Worm (Caenorhabditis elegans) whole organism, L1 larva: ENCODE measurements around the gene F01F1.14.

Source experiments
- C04F5.9 ChIP-seq: sonication (generic microtip); optimal IDR thresholded peaks from 2 replicates; lab custom pipeline; 2016; ENCODE audit warnings: missing genetic modification characterization, missing compliant biosample characterization
- C16A3.4 ChIP-seq: fragments of 150-350 bp; optimal IDR thresholded peaks from 2 replicates; lab custom pipeline; 2014; ENCODE audit warnings: missing biosample characterization, missing genetic modification characterization
- F16B12.6 ChIP-seq: fragments of 150-350 bp; optimal IDR thresholded peaks from 2 replicates; lab custom pipeline; 2014; ENCODE audit warnings: missing biosample characterization, missing genetic modification characterization
- alr-1 ChIP-seq: fragments of 200-800 bp; sonication (Bioruptor generic); optimal IDR thresholded peaks from 2 replicates; lab custom pipeline; 2018; ENCODE audit warnings: borderline replicate concordance, mild to moderate bottlenecking, missing genetic modification characterization, missing compliant biosample characterization
- aly-2 ChIP-seq: fragments of 150-350 bp; optimal IDR thresholded peaks from 2 replicates; lab custom pipeline; 2014; ENCODE audit warnings: missing biosample characterization, missing genetic modification characterization
- blmp-1 ChIP-seq: fragments of 150-350 bp; optimal IDR thresholded peaks from 2 replicates; lab custom pipeline; 2014; ENCODE audit warnings: missing biosample characterization, missing genetic modification characterization
- ceh-82 ChIP-seq, 3 experiments: fragments of 150-350 bp in 1 of 3; sonication (generic microtip) in 2 of 3; optimal IDR thresholded peaks; 2 replicates each; lab custom pipeline; 2014 to 2017; ENCODE audit warnings: missing biosample characterization in 3 of 3, missing genetic modification characterization in 3 of 3
- dpl-1 ChIP-seq, 3 experiments: fragments of 150-350 bp in 2 of 3; sonication (generic microtip) in 1 of 3; optimal IDR thresholded peaks; 2 replicates each; lab custom pipeline; 2014 to 2017; ENCODE audit warnings: missing biosample characterization in 3 of 3, missing genetic modification characterization in 3 of 3, missing genetic modification reagents in 3 of 3
- dsc-1 ChIP-seq: sonication (generic microtip); optimal IDR thresholded peaks from 2 replicates; lab custom pipeline; 2016; ENCODE audit warnings: mild to moderate bottlenecking, missing genetic modification characterization, missing compliant biosample characterization
- efl-1 ChIP-seq, 4 experiments: fragments of 150-350 bp; optimal IDR thresholded peaks in 3 of 4; peaks in 1 of 4; 1 replicate in 1 of 4; 2 replicates in 3 of 4; lab custom pipeline; 2014; ENCODE audit warnings: missing biosample characterization in 2 of 4, missing genetic modification characterization in 2 of 4, missing genetic modification reagents in 2 of 4
- elt-2 ChIP-seq: sonication (generic microtip); optimal IDR thresholded peaks from 2 replicates; lab custom pipeline; 2016; ENCODE audit warnings: missing genetic modification characterization, mild to moderate bottlenecking, inconsistent platforms, missing compliant biosample characterization, missing genetic modification reagents
- elt-3 ChIP-seq, 6 experiments: fragments of 150-350 bp in 1 of 6; sonication (generic microtip); optimal IDR thresholded peaks; 2 replicates each; lab custom pipeline; 2017 to 2018; ENCODE audit warnings: missing biosample characterization in 6 of 6, missing genetic modification characterization in 6 of 6, inconsistent platforms in 1 of 6
- fos-1 ChIP-seq: fragments of 150-350 bp; optimal IDR thresholded peaks from 2 replicates; lab custom pipeline; 2014; ENCODE audit warnings: missing biosample characterization, missing genetic modification characterization
- grh-1 ChIP-seq: fragments of 200-800 bp; sonication (Bioruptor generic); IDR thresholded peaks from 2 replicates; pipeline ENCODE4 v1.3.6; 2022; ENCODE audit warnings: missing genetic modification reagents, missing genetic modification characterization, missing compliant biosample characterization
- hlh-17 ChIP-seq: fragments of 200-800 bp; sonication (Bioruptor generic); optimal IDR thresholded peaks from 2 replicates; lab custom pipeline; 2018; ENCODE audit warnings: missing genetic modification characterization, mild to moderate bottlenecking, missing compliant biosample characterization, moderate library complexity, borderline replicate concordance
- hpl-2 ChIP-seq: fragments of 150-350 bp; optimal IDR thresholded peaks from 2 replicates; lab custom pipeline; 2014; ENCODE audit warnings: missing biosample characterization, missing genetic modification reagents, missing genetic modification characterization
- jun-1 ChIP-seq: fragments of 150-350 bp; optimal IDR thresholded peaks from 2 replicates; lab custom pipeline; 2014; ENCODE audit warnings: missing biosample characterization, missing genetic modification reagents, missing genetic modification characterization
- lin-13 ChIP-seq: fragments of 150-350 bp; optimal IDR thresholded peaks from 2 replicates; lab custom pipeline; 2014; ENCODE audit warnings: missing biosample characterization, missing genetic modification reagents, missing genetic modification characterization
- lin-14 ChIP-seq: fragments of 200-800 bp; sonication (Bioruptor generic); optimal IDR thresholded peaks from 2 replicates; lab custom pipeline; 2018; ENCODE audit warnings: mild to moderate bottlenecking, missing genetic modification characterization, moderate library complexity, missing compliant biosample characterization
- lin-35 ChIP-seq, 2 experiments: fragments of 150-350 bp; optimal IDR thresholded peaks; 2 replicates each; lab custom pipeline; 2014; ENCODE audit warnings: missing biosample characterization in 2 of 2, missing genetic modification characterization in 2 of 2, missing genetic modification reagents in 2 of 2
- lin-39 ChIP-seq: fragments of 150-350 bp; optimal IDR thresholded peaks from 2 replicates; lab custom pipeline; 2014; ENCODE audit warnings: missing biosample characterization, missing genetic modification reagents, missing genetic modification characterization
- lir-3 ChIP-seq: sonication (generic microtip); optimal IDR thresholded peaks from 2 replicates; lab custom pipeline; 2016; ENCODE audit warnings: mild to moderate bottlenecking, missing genetic modification characterization, moderate library complexity, missing compliant biosample characterization; ENCODE audit not compliant: poor library complexity
- lsy-2 ChIP-seq, 2 experiments: fragments of 150-350 bp; optimal IDR thresholded peaks; 2 replicates each; lab custom pipeline; 2014; ENCODE audit warnings: missing biosample characterization in 2 of 2, missing genetic modification characterization in 2 of 2
- mab-9 ChIP-seq: fragments of 200-800 bp; sonication (Bioruptor generic); IDR thresholded peaks from 2 replicates; pipeline ENCODE4 v1.3.6; 2022; ENCODE audit warnings: missing genetic modification reagents, missing genetic modification characterization, missing compliant biosample characterization
- mdl-1 ChIP-seq, 2 experiments: fragments of 150-350 bp; optimal IDR thresholded peaks; 2 replicates each; lab custom pipeline; 2014 to 2017; ENCODE audit warnings: missing biosample characterization in 2 of 2, missing genetic modification characterization in 2 of 2, inconsistent platforms in 1 of 2
- mef-2 ChIP-seq: fragments of 150-350 bp; optimal IDR thresholded peaks from 2 replicates; lab custom pipeline; 2014; ENCODE audit warnings: missing biosample characterization, missing genetic modification characterization
- mep-1 ChIP-seq: fragments of 150-350 bp; optimal IDR thresholded peaks from 2 replicates; lab custom pipeline; 2014; ENCODE audit warnings: missing biosample characterization, missing genetic modification characterization
- nhr-11 ChIP-seq: fragments of 150-350 bp; optimal IDR thresholded peaks from 2 replicates; lab custom pipeline; 2014; ENCODE audit warnings: missing biosample characterization, missing genetic modification characterization
- nhr-12 ChIP-seq: sonication (generic microtip); optimal IDR thresholded peaks from 2 replicates; lab custom pipeline; 2017; ENCODE audit warnings: missing biosample characterization, missing genetic modification characterization
- nhr-19 ChIP-seq: fragments of 200-800 bp; sonication (Bioruptor generic); conservative IDR thresholded peaks from 2 replicates; pipeline ENCODE4 v1.3.6; 2022; ENCODE audit warnings: missing genetic modification characterization, missing compliant biosample characterization
- nhr-20 ChIP-seq: sonication (generic microtip); optimal IDR thresholded peaks from 2 replicates; lab custom pipeline; 2016; ENCODE audit warnings: mild to moderate bottlenecking, missing genetic modification characterization, missing compliant biosample characterization
- nhr-71 ChIP-seq: sonication (generic microtip); optimal IDR thresholded peaks from 2 replicates; lab custom pipeline; 2016; ENCODE audit warnings: mild to moderate bottlenecking, missing genetic modification characterization, moderate library complexity, missing compliant biosample characterization
- nhr-76 ChIP-seq: sonication (generic microtip); optimal IDR thresholded peaks from 2 replicates; lab custom pipeline; 2017; ENCODE audit warnings: missing biosample characterization, missing genetic modification characterization
- nhr-85 ChIP-seq: sonication (generic microtip); peaks from one replicate; lab custom pipeline; 2016; ENCODE audit warnings: missing genetic modification characterization, inconsistent platforms, missing compliant biosample characterization
- nhr-90 ChIP-seq: sonication (generic microtip); optimal IDR thresholded peaks from 2 replicates; lab custom pipeline; 2016; ENCODE audit warnings: mild to moderate bottlenecking, missing genetic modification characterization, missing compliant biosample characterization; ENCODE audit not compliant: poor library complexity
- pag-3 ChIP-seq: sonication (generic microtip); optimal IDR thresholded peaks from 2 replicates; lab custom pipeline; 2017; ENCODE audit warnings: missing genetic modification characterization, mild to moderate bottlenecking, missing compliant biosample characterization, antibody characterized with exemption, borderline replicate concordance; ENCODE audit not compliant: insufficient read depth
- rnt-1 ChIP-seq: sonication (generic microtip); optimal IDR thresholded peaks from 2 replicates; lab custom pipeline; 2016; ENCODE audit warnings: mild to moderate bottlenecking, missing genetic modification characterization, moderate library complexity, missing compliant biosample characterization
- skn-1 ChIP-seq: fragments of 150-350 bp; optimal IDR thresholded peaks from 2 replicates; lab custom pipeline; 2014; ENCODE audit warnings: missing biosample characterization, missing genetic modification characterization
- snpc-4 ChIP-seq: fragments of 150-350 bp; optimal IDR thresholded peaks from 2 replicates; lab custom pipeline; 2014; ENCODE audit warnings: missing biosample characterization, missing genetic modification characterization
- snu-23 ChIP-seq: sonication (generic microtip); optimal IDR thresholded peaks from 2 replicates; lab custom pipeline; 2016; ENCODE audit warnings: missing genetic modification characterization, missing compliant biosample characterization
- sox-4 ChIP-seq: sonication (generic microtip); optimal IDR thresholded peaks from 2 replicates; lab custom pipeline; 2016; ENCODE audit warnings: missing genetic modification characterization, missing compliant biosample characterization
- swsn-7 ChIP-seq: sonication (generic microtip); optimal IDR thresholded peaks from 2 replicates; lab custom pipeline; 2016; ENCODE audit warnings: missing genetic modification characterization, missing compliant biosample characterization
- tbx-2 ChIP-seq: sonication (generic microtip); optimal IDR thresholded peaks from 2 replicates; lab custom pipeline; 2016; ENCODE audit warnings: missing genetic modification characterization, missing compliant biosample characterization
- tlp-1 ChIP-seq: fragments of 150-350 bp; optimal IDR thresholded peaks from 2 replicates; lab custom pipeline; 2014; ENCODE audit warnings: missing biosample characterization, missing genetic modification characterization
- unc-62 ChIP-seq: fragments of 150-350 bp; optimal IDR thresholded peaks from 2 replicates; lab custom pipeline; 2014; ENCODE audit warnings: missing biosample characterization, missing genetic modification reagents, missing genetic modification characterization
- unc-86 ChIP-seq: sonication (generic microtip); optimal IDR thresholded peaks from 2 replicates; lab custom pipeline; 2016; ENCODE audit warnings: missing genetic modification characterization, missing compliant biosample characterization
- unc-98 ChIP-seq: fragments of 200-800 bp; sonication (Bioruptor generic); IDR thresholded peaks from 2 replicates; pipeline ENCODE4 v1.3.6; 2022; ENCODE audit warnings: missing genetic modification characterization, missing compliant biosample characterization
- xbp-1 ChIP-seq: sonication (generic microtip); optimal IDR thresholded peaks from 2 replicates; lab custom pipeline; 2016; ENCODE audit warnings: missing genetic modification characterization, missing compliant biosample characterization
- zip-4 ChIP-seq: fragments of 200-800 bp; sonication (Bioruptor generic); optimal IDR thresholded peaks from 2 replicates; lab custom pipeline; 2018; ENCODE audit warnings: mild to moderate bottlenecking, missing genetic modification characterization, moderate library complexity, missing compliant biosample characterization

The F01F1.14 gene

DNA sequence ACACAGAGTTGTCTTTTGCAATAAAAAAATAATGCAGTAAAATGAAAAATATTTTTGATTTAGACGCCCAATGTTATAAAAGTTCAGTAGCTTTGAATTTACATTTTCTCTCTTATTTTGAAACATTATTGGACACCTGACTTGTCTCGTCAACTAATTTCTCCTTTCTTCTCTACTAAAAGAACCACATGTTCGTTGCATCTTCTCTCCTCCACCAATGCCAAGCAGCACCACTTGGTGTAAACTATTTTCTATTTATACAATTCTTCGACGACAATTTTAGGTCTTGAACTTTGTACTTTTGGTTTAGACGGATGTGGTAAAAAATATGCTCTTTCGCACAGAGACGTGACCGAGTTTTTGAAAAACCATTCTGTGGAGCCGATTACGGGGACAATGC lies 47.9 kb upstream of the F01F1.14 start (continued):
- peak; percentile 4 for TF ChIP-seq mef-2 (tag; lab: Kevin White, UChicago)
- no peak for TF ChIP-seq alr-1 (tag; lab: Kevin White, UChicago)
- no peak for TF ChIP-seq hpl-2 (GFP tag; lab: Kevin White, UChicago)
- no peak for TF ChIP-seq unc-98 (GFP tag; lab: Robert Waterston, UW)
- TF ChIP-seq lsy-2 (tag; optimal IDR thresholded peaks at IDR 0.05; lab: Kevin White, UChicago), result peak in 1 of 2 experiments; percentile 34
- no peak for TF ChIP-seq nhr-76
- peak; percentile 27 for TF ChIP-seq nhr-19 (GFP tag; lab: Robert Waterston, UW)
- no peak for TF ChIP-seq nhr-90 (tag; lab: Kevin White, UChicago)
- no peak for TF ChIP-seq sox-4

DNA sequence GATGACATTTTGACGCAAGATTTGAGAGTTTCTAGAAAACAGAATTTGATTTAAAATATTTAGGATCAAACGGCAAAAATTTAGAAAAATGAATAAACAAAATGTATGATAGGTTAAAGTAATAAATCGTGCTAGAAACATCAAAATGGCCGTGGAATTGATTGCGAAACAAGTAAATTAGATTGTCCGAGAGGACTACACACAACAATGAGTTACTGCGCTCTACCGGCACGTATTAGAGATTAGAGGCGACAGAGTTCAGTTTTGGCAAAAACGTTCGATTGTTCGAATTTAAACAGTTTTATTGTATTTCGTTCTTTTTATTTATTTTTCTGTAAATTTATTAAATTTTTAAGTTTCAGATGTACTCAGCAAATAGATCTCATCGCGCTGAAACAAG lies 43.0 kb upstream of the F01F1.14 start, which contains the start of the genes dnc-2 and bcl-7:
Gene dnc-2, minus strand, starts transcription at position 33 of the 400 bp plus-strand sequence.
Gene bcl-7, plus strand, starts transcription at position 363 of the 400 bp plus-strand sequence.
- peak; percentile 2 for TF ChIP-seq C04F5.9
- TF ChIP-seq tbx-2 (tag; lab: Kevin White, UChicago), result peak; percentile 38
- TF ChIP-seq nhr-11 (tag; lab: Kevin White, UChicago), result no peak
- TF ChIP-seq elt-2 (tag; lab: Kevin White, UChicago), result peak; percentile 16
- TF ChIP-seq C16A3.4, result peak; percentile 29
- no peak for TF ChIP-seq nhr-76
- no peak for TF ChIP-seq grh-1 (GFP tag; lab: Robert Waterston, UW)
- no peak for TF ChIP-seq nhr-85 (tag; lab: Kevin White, UChicago)
- peak; percentile 63 for TF ChIP-seq swsn-7 (tag; lab: Kevin White, UChicago)
- TF ChIP-seq snu-23 (GFP tag; lab: Kevin White, UChicago), result peak; percentile 75
- no peak for TF ChIP-seq mab-9
- peak in 2 of 6 experiments; percentile 18 to 36 for TF ChIP-seq elt-3 (tag; optimal IDR thresholded peaks at IDR 0.05; lab: Kevin White, UChicago)
- TF ChIP-seq mdl-1 (tag; optimal IDR thresholded peaks at IDR 0.05; lab: Kevin White, UChicago), result peak in 1 of 2 experiments; percentile 21
- no peak for TF ChIP-seq pag-3 (tag; lab: Kevin White, UChicago)
- peak; percentile 60 for TF ChIP-seq dsc-1 (tag; lab: Kevin White, UChicago)
- no peak for TF ChIP-seq hlh-17
- TF ChIP-seq lin-39, result no peak
- TF ChIP-seq blmp-1, result peak; percentile 51
- TF ChIP-seq zip-4 (GFP tag; lab: Kevin White, UChicago), result peak; percentile 76
- TF ChIP-seq dpl-1 (GFP tag; optimal IDR thresholded peaks at IDR 0.05; lab: Kevin White, UChicago), result peak; percentile 29 to 71 (median 53)
- peak; percentile 56 to 78 for TF ChIP-seq lsy-2 (tag; optimal IDR thresholded peaks at IDR 0.05; lab: Kevin White, UChicago)
- peak; percentile 57 for TF ChIP-seq xbp-1 (tag; lab: Kevin White, UChicago)
- TF ChIP-seq unc-62 (GFP tag; lab: Kevin White, UChicago), result no peak
- TF ChIP-seq nhr-90 (tag; lab: Kevin White, UChicago), result peak; percentile 31
- TF ChIP-seq lin-13 (GFP tag; lab: Kevin White, UChicago), result peak; percentile 8
- TF ChIP-seq F16B12.6 (tag; lab: Kevin White, UChicago), result peak; percentile 45
- peak; percentile 51 for TF ChIP-seq nhr-19 (GFP tag; lab: Robert Waterston, UW)
- peak; percentile 73 to 75 for TF ChIP-seq lin-35 (GFP tag; optimal IDR thresholded peaks at IDR 0.05; lab: Kevin White, UChicago)
- TF ChIP-seq efl-1 (optimal IDR thresholded peaks at IDR 0.05; lab: Kevin White, UChicago), result peak; percentile 70 to 79
- peak; percentile 66 to 92 for TF ChIP-seq efl-1 (GFP tag; optimal IDR thresholded peaks at IDR 0.05 in 1 of 2; lab: Kevin White, UChicago)
- peak; percentile 11 for TF ChIP-seq lir-3
- no peak for TF ChIP-seq aly-2 (tag; lab: Kevin White, UChicago)
- no peak for TF ChIP-seq snpc-4 (tag; lab: Kevin White, UChicago)
- TF ChIP-seq tlp-1, result no peak
- peak; percentile 16 for TF ChIP-seq jun-1
- peak; percentile 8 for TF ChIP-seq unc-86
- peak in 2 of 3 experiments; percentile 37 to 49 for TF ChIP-seq ceh-82 (tag; optimal IDR thresholded peaks at IDR 0.05; lab: Kevin White, UChicago)
- TF ChIP-seq nhr-71 (tag; lab: Kevin White, UChicago), result peak; percentile 69
- peak; percentile 89 for TF ChIP-seq lin-14 (GFP tag; lab: Kevin White, UChicago)
- peak; percentile 31 for TF ChIP-seq fos-1 (tag; lab: Kevin White, UChicago)
- peak; percentile 62 for TF ChIP-seq skn-1 (tag; lab: Kevin White, UChicago)
- TF ChIP-seq mep-1, result peak; percentile 59
- peak; percentile 65 for TF ChIP-seq nhr-20
- peak; percentile 66 for TF ChIP-seq rnt-1
- no peak for TF ChIP-seq nhr-12
